Fruit fly (Drosophila melanogaster) whole organism, embryonic: Measurements from ENCODE around the gene Kr-h2.

Experiments
- Antp ChIP-seq: fragments of 200-800 bp; sonication (Bioruptor generic); optimal IDR thresholded peaks from 3 replicates; lab custom pipeline; 2016; ENCODE audit warnings: missing biosample characterization, missing genetic modification characterization
- BEAF-32 ChIP-seq: fragments of 200-800 bp; sonication (Bioruptor generic); optimal IDR thresholded peaks from 3 replicates; lab custom pipeline; 2017; ENCODE audit warnings: missing biosample characterization, missing genetic modification characterization, mild to moderate bottlenecking, moderate library complexity, missing genetic modification reagents
- CG10267 ChIP-seq: fragments of 200-800 bp; sonication (Bioruptor generic); optimal IDR thresholded peaks from 2 replicates; lab custom pipeline; 2018; ENCODE audit warnings: missing biosample characterization, mild to moderate bottlenecking, missing genetic modification characterization, moderate library complexity
- CG13123 ChIP-seq: fragments of 200-800 bp; sonication (Bioruptor generic); optimal IDR thresholded peaks from 2 replicates; lab custom pipeline; 2016; ENCODE audit warnings: missing biosample characterization, missing genetic modification characterization
- CG13775 ChIP-seq: fragments of 200-800 bp; sonication (Bioruptor generic); optimal IDR thresholded peaks from 3 replicates; lab custom pipeline; 2017; ENCODE audit warnings: missing biosample characterization, mild to moderate bottlenecking, missing genetic modification characterization
- CG14441 ChIP-seq: fragments of 200-800 bp; sonication (Bioruptor generic); IDR thresholded peaks from 2 replicates; pipeline ENCODE4 v1.3.6; 2022; ENCODE audit warnings: missing biosample characterization, missing genetic modification characterization
- CG1529 ChIP-seq: fragments of 200-800 bp; sonication (Bioruptor generic); optimal IDR thresholded peaks from 3 replicates; lab custom pipeline; 2018; ENCODE audit warnings: missing biosample characterization, missing genetic modification characterization
- CG16779 ChIP-seq: fragments of 200-800 bp; sonication (Bioruptor generic); IDR thresholded peaks from 2 replicates; pipeline ENCODE4 v1.3.6; 2022; ENCODE audit warnings: missing biosample characterization, missing genetic modification characterization
- CG17186 ChIP-seq: fragments of 200-800 bp; sonication (Bioruptor generic); optimal IDR thresholded peaks from 3 replicates; lab custom pipeline; 2017; ENCODE audit warnings: missing biosample characterization, missing genetic modification reagents, missing genetic modification characterization
- CG17385 ChIP-seq: fragments of 200-800 bp; sonication (Bioruptor generic); optimal IDR thresholded peaks from 3 replicates; lab custom pipeline; 2018; ENCODE audit warnings: missing biosample characterization, mild to moderate bottlenecking, missing genetic modification characterization
- CG17568 ChIP-seq: fragments of 200-800 bp; sonication (Bioruptor generic); optimal IDR thresholded peaks from 2 replicates; lab custom pipeline; 2018; ENCODE audit warnings: missing biosample characterization, mild to moderate bottlenecking, missing genetic modification characterization, moderate library complexity
- CG2116 ChIP-seq: fragments of 200-800 bp; sonication (Bioruptor generic); optimal IDR thresholded peaks from 3 replicates; lab custom pipeline; 2018; ENCODE audit warnings: missing biosample characterization, mild to moderate bottlenecking, missing genetic modification characterization
- CG2120 ChIP-seq: fragments of 200-800 bp; sonication (Bioruptor generic); optimal IDR thresholded peaks from 3 replicates; lab custom pipeline; 2016; ENCODE audit warnings: missing biosample characterization, missing genetic modification characterization
- CG2678 ChIP-seq: fragments of 200-800 bp; sonication (Bioruptor generic); optimal IDR thresholded peaks from 3 replicates; lab custom pipeline; 2019; ENCODE audit warnings: missing biosample characterization, mild to moderate bottlenecking, missing genetic modification characterization, moderate library complexity
- CG3065 ChIP-seq: fragments of 200-800 bp; sonication (Bioruptor generic); optimal IDR thresholded peaks from 2 replicates; lab custom pipeline; 2016; ENCODE audit warnings: missing biosample characterization, missing genetic modification characterization
- CG34376 ChIP-seq: fragments of 200-800 bp; sonication (Bioruptor generic); optimal IDR thresholded peaks from 2 replicates; lab custom pipeline; 2018; ENCODE audit warnings: missing biosample characterization, mild to moderate bottlenecking, missing genetic modification characterization
- CG3847 ChIP-seq: fragments of 200-800 bp; sonication (Bioruptor generic); IDR thresholded peaks from 2 replicates; pipeline ENCODE4 v1.3.6; 2022; ENCODE audit warnings: missing biosample characterization, missing genetic modification characterization
- CG42726 ChIP-seq: fragments of 200-800 bp; sonication (Bioruptor generic); IDR thresholded peaks from 2 replicates; pipeline ENCODE4 v1.3.6; 2022; ENCODE audit warnings: missing biosample characterization, missing genetic modification characterization; ENCODE audit not compliant: partially characterized antibody
- CG7839 ChIP-seq: fragments of 200-800 bp; sonication (Bioruptor generic); optimal IDR thresholded peaks from 3 replicates; lab custom pipeline; 2018; ENCODE audit warnings: missing biosample characterization, mild to moderate bottlenecking, missing genetic modification characterization, moderate library complexity
- CG8765 ChIP-seq: fragments of 200-800 bp; sonication (Bioruptor generic); IDR thresholded peaks from 2 replicates; pipeline ENCODE4 v1.3.6; 2022; ENCODE audit warnings: missing biosample characterization, missing genetic modification characterization
- CG9727 ChIP-seq: fragments of 200-800 bp; sonication (Bioruptor generic); optimal IDR thresholded peaks from 3 replicates; lab custom pipeline; 2017; ENCODE audit warnings: missing biosample characterization, mild to moderate bottlenecking, missing genetic modification characterization
- CG9932 ChIP-seq: fragments of 200-800 bp; sonication (Bioruptor generic); IDR thresholded peaks from 2 replicates; pipeline ENCODE4 v1.3.6; 2022; ENCODE audit warnings: missing biosample characterization, missing genetic modification characterization
- CHES-1-like ChIP-seq: fragments of 200-800 bp; sonication (Bioruptor generic); optimal IDR thresholded peaks from 2 replicates; lab custom pipeline; 2016; ENCODE audit warnings: missing biosample characterization, missing genetic modification characterization
- Fer3 ChIP-seq: fragments of 200-800 bp; sonication (Bioruptor generic); optimal IDR thresholded peaks from 2 replicates; lab custom pipeline; 2018; ENCODE audit warnings: missing biosample characterization, mild to moderate bottlenecking, missing genetic modification characterization, moderate library complexity
- Gug ChIP-seq: fragments of 200-800 bp; sonication (Bioruptor generic); IDR thresholded peaks from 4 replicates; pipeline ENCODE4 v1.3.6; 2022; ENCODE audit warnings: missing biosample characterization, missing genetic modification characterization
- H2.0 ChIP-seq: fragments of 200-800 bp; sonication (Bioruptor generic); IDR thresholded peaks from 2 replicates; pipeline ENCODE4 v1.3.6; 2022; ENCODE audit warnings: missing biosample characterization, missing genetic modification characterization
- Hand ChIP-seq: fragments of 200-800 bp; sonication (Bioruptor generic); optimal IDR thresholded peaks from 2 replicates; lab custom pipeline; 2017; ENCODE audit warnings: mild to moderate bottlenecking, missing biosample characterization, missing genetic modification reagents, missing genetic modification characterization
- Hmr ChIP-seq: fragments of 200-800 bp; sonication (Bioruptor generic); optimal IDR thresholded peaks from 3 replicates; lab custom pipeline; 2017; ENCODE audit warnings: mild to moderate bottlenecking, missing biosample characterization, missing genetic modification reagents, missing genetic modification characterization
- NC2β ChIP-seq: fragments of 200-800 bp; sonication (Bioruptor generic); optimal IDR thresholded peaks from 2 replicates; lab custom pipeline; 2016; ENCODE audit warnings: missing biosample characterization, missing genetic modification characterization
- Taf1 ChIP-seq: fragments of 200-800 bp; sonication (Bioruptor generic); IDR thresholded peaks from 2 replicates; pipeline ENCODE4 v1.3.6; 2022; ENCODE audit warnings: missing biosample characterization, missing genetic modification characterization
- ac ChIP-seq: fragments of 200-800 bp; sonication (Bioruptor generic); optimal IDR thresholded peaks from 3 replicates; lab custom pipeline; 2017; ENCODE audit warnings: missing biosample characterization, mild to moderate bottlenecking, missing genetic modification characterization
- ato ChIP-seq: fragments of 200-800 bp; sonication (Bioruptor generic); IDR thresholded peaks from 2 replicates; pipeline ENCODE4 v1.3.6; 2022; ENCODE audit warnings: missing biosample characterization, missing genetic modification characterization; ENCODE audit not compliant: partially characterized antibody
- cato ChIP-seq: fragments of 200-800 bp; sonication (Bioruptor generic); optimal IDR thresholded peaks from 2 replicates; lab custom pipeline; 2016; ENCODE audit warnings: missing biosample characterization, missing genetic modification characterization, borderline replicate concordance
- caup ChIP-seq: fragments of 200-800 bp; sonication (Bioruptor generic); optimal IDR thresholded peaks from 3 replicates; lab custom pipeline; 2017; ENCODE audit warnings: missing biosample characterization, mild to moderate bottlenecking, missing genetic modification characterization, moderate library complexity; ENCODE audit not compliant: severe bottlenecking
- crc ChIP-seq: fragments of 200-800 bp; sonication (Bioruptor generic); optimal IDR thresholded peaks from 2 replicates; lab custom pipeline; 2016; ENCODE audit warnings: missing biosample characterization, missing genetic modification characterization
- crp ChIP-seq, 2 experiments: fragments of 200-800 bp; sonication (Bioruptor generic); optimal IDR thresholded peaks; 2 replicates in 1 of 2; 3 replicates in 1 of 2; lab custom pipeline; 2017; ENCODE audit warnings: missing biosample characterization in 2 of 2, missing genetic modification characterization in 2 of 2, mild to moderate bottlenecking in 1 of 2, moderate library complexity in 1 of 2
- cwo ChIP-seq: fragments of 200-800 bp; sonication (Bioruptor generic); optimal IDR thresholded peaks from 3 replicates; lab custom pipeline; 2017; ENCODE audit warnings: missing biosample characterization, missing genetic modification characterization, mild to moderate bottlenecking, moderate library complexity, missing genetic modification reagents
- dan ChIP-seq: fragments of 200-800 bp; sonication (Bioruptor generic); IDR thresholded peaks from 2 replicates; pipeline ENCODE4 v1.3.6; 2022; ENCODE audit warnings: missing biosample characterization, missing genetic modification characterization
- disco-r ChIP-seq: fragments of 200-800 bp; sonication (Bioruptor generic); optimal IDR thresholded peaks from 2 replicates; lab custom pipeline; 2016; ENCODE audit warnings: missing biosample characterization, missing genetic modification characterization
- fd102C ChIP-seq: fragments of 200-800 bp; sonication (Bioruptor generic); optimal IDR thresholded peaks from 2 replicates; lab custom pipeline; 2018; ENCODE audit warnings: missing biosample characterization, mild to moderate bottlenecking, missing genetic modification characterization, moderate library complexity
- fu2 ChIP-seq: fragments of 200-800 bp; sonication (Bioruptor generic); optimal IDR thresholded peaks from 2 replicates; lab custom pipeline; 2016; ENCODE audit warnings: missing biosample characterization, missing genetic modification characterization
- gt ChIP-seq: fragments of 200-800 bp; sonication (Bioruptor generic); IDR thresholded peaks from 2 replicates; pipeline ENCODE4 v1.3.6; 2022; ENCODE audit warnings: missing biosample characterization, missing genetic modification characterization
- odd ChIP-seq: fragments of 200-800 bp; sonication (Bioruptor generic); optimal IDR thresholded peaks from 2 replicates; lab custom pipeline; 2017; ENCODE audit warnings: missing biosample characterization, mild to moderate bottlenecking, missing genetic modification characterization
- pan ChIP-seq, 4 experiments: fragments of >200 bp in 3 of 4; fragments of 200-800 bp in 1 of 4; sonication (Bioruptor generic) in 1 of 4; optimal IDR thresholded peaks in 3 of 4; IDR thresholded peaks in 1 of 4; 2 replicates each; pipeline versions ENCODE4 v1.3.6 to Lab custom; 2017 to 2022; ENCODE audit warnings: missing biosample characterization in 2 of 4, missing genetic modification characterization in 2 of 4, mixed read lengths in 1 of 4
- pita ChIP-seq: fragments of 200-800 bp; sonication (Bioruptor generic); optimal IDR thresholded peaks from 2 replicates; lab custom pipeline; 2017; ENCODE audit warnings: missing biosample characterization, mild to moderate bottlenecking, missing genetic modification characterization
- pzg ChIP-seq: fragments of 200-800 bp; sonication (Bioruptor generic); optimal IDR thresholded peaks from 3 replicates; lab custom pipeline; 2018; ENCODE audit warnings: missing biosample characterization, mild to moderate bottlenecking, missing genetic modification characterization, moderate library complexity
- slbo ChIP-seq: fragments of 200-800 bp; sonication (Bioruptor generic); IDR thresholded peaks from 2 replicates; pipeline ENCODE4 v1.3.6; 2022; ENCODE audit warnings: missing biosample characterization, missing genetic modification characterization
- ttk ChIP-seq: fragments of 200-800 bp; sonication (Bioruptor generic); IDR thresholded peaks from 2 replicates; pipeline ENCODE4 v2.1.2; 2022; ENCODE audit warnings: missing biosample characterization, missing genetic modification characterization

Kr-h2 gene

DNA sequence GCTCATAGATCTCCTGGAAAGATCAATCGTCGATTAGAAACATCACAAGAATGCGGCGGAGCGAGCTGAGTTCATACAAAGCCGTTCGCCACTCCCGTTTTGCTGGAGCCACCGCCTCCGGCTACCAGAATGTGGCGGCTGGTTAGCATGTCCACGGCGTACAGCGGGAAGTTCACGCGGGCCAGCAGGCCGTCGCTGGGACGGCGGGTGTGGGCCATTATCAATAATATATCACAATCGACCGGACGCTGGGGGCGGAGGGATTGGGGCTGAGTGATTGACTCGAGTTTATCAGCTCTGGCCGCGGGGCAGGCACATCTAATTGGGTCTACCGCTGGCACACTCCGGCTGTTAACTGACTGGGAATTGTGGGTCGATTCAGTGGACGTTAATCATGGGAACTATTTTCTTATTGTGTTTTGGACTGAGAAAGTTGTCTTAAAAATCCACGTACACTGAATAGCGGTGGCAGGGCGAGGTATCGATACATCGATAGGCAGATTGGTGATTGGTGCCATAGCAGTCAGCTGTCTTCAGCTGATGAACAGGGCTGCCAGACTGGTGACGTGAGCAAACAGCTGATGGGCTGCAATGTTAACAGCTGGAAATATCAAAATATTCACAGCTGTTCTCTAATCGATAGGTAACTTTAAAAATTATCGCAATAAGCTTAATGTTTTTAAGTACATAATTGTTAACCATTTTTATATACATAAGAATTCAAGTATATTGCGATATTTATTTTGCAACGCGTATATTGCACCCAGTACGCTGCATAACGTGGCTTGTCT, 27.9 kb downstream of the Kr-h2 start, which contains the start of gene CG9175 (continued):
- peak; percentile 89 for TF ChIP-seq CHES-1-like (GFP tag; lab: Kevin White, UChicago)
- TF ChIP-seq Antp (GFP tag; lab: Kevin White, UChicago): peak; percentile 39
- no peak for TF ChIP-seq cwo (GFP tag; lab: Kevin White, UChicago)
- TF ChIP-seq pan (optimal IDR thresholded peaks at IDR 0.05; lab: Kevin White, UChicago): no peak
- no peak for TF ChIP-seq pan (GFP tag; optimal IDR thresholded peaks at IDR 0.05 in 1 of 2, IDR thresholded peaks at IDR 0.05 in 1 of 2)
- TF ChIP-seq Hmr (GFP tag; lab: Kevin White, UChicago): no peak
- TF ChIP-seq CG2116 (GFP tag; lab: Kevin White, UChicago): peak; percentile 78
- peak; percentile 60 for TF ChIP-seq CG34376 (GFP tag; lab: Kevin White, UChicago)
- TF ChIP-seq crp (GFP tag; optimal IDR thresholded peaks at IDR 0.05; lab: Kevin White, UChicago): peak; percentile 100
- TF ChIP-seq CG17186 (GFP tag; lab: Kevin White, UChicago): peak; percentile 85
- peak; percentile 84 for TF ChIP-seq CG3847 (GFP tag; lab: Robert Waterston, UW)
- no peak; the same call in 3 of the 4 replicates for TF ChIP-seq Gug (GFP tag; lab: Robert Waterston, UW)
- peak; percentile 29 for TF ChIP-seq CG7839 (tag; lab: Kevin White, UChicago)
- TF ChIP-seq crc (GFP tag; lab: Kevin White, UChicago): no peak
- TF ChIP-seq dan: no peak
- TF ChIP-seq CG10267 (tag; lab: Kevin White, UChicago): peak; percentile 59
- TF ChIP-seq fu2 (GFP tag; lab: Kevin White, UChicago): no peak
- TF ChIP-seq Fer3 (tag; lab: Kevin White, UChicago): no peak
- TF ChIP-seq CG2120: peak; percentile 61
- peak; percentile 36 for TF ChIP-seq CG2678 (tag; lab: Kevin White, UChicago)
- TF ChIP-seq CG1529 (GFP tag; lab: Kevin White, UChicago): no peak
- TF ChIP-seq disco-r (GFP tag; lab: Kevin White, UChicago): no peak
- no peak for TF ChIP-seq CG8765 (GFP tag; lab: Robert Waterston, UW)
- TF ChIP-seq Taf1 (GFP tag; lab: Robert Waterston, UW): no peak
- no peak for TF ChIP-seq ac
- TF ChIP-seq CG9727: peak; percentile 38
- TF ChIP-seq pzg: peak; percentile 100
- TF ChIP-seq odd (GFP tag; lab: Kevin White, UChicago): no peak
- TF ChIP-seq BEAF-32 (GFP tag; lab: Kevin White, UChicago): peak; percentile 99
- 0 out of 2 replicates have a peak, but pooled peaks have one; percentile 32 for TF ChIP-seq slbo (GFP tag; lab: Robert Waterston, UW)
- TF ChIP-seq CG42726 (GFP tag; lab: Robert Waterston, UW): peak; percentile 99
- TF ChIP-seq CG16779 (GFP tag; lab: Robert Waterston, UW): no peak
- TF ChIP-seq CG3065 (GFP tag; lab: Kevin White, UChicago): no peak
- TF ChIP-seq cato (GFP tag; lab: Kevin White, UChicago): no peak
- peak; percentile 95 for TF ChIP-seq ato (GFP tag; lab: Robert Waterston, UW)
- no peak for TF ChIP-seq fd102C (GFP tag; lab: Kevin White, UChicago)
- peak; percentile 72 for TF ChIP-seq CG9932 (GFP tag; lab: Robert Waterston, UW)
- no peak for TF ChIP-seq gt (GFP tag; lab: Robert Waterston, UW)
- TF ChIP-seq NC2β (GFP tag; lab: Kevin White, UChicago): peak; percentile 73
- TF ChIP-seq CG17568 (GFP tag; lab: Kevin White, UChicago): no peak
- TF ChIP-seq CG14441 (GFP tag; lab: Robert Waterston, UW): no peak
- TF ChIP-seq Hand (GFP tag; lab: Kevin White, UChicago): no peak
- TF ChIP-seq CG13123 (GFP tag; lab: Kevin White, UChicago): no peak
- TF ChIP-seq H2.0 (GFP tag; lab: Robert Waterston, UW): no peak
- TF ChIP-seq CG13775 (GFP tag; lab: Kevin White, UChicago): peak; percentile 47
- no peak for TF ChIP-seq ttk (GFP tag; lab: Robert Waterston, UW)
- no peak for TF ChIP-seq pita
- TF ChIP-seq caup (GFP tag; lab: Kevin White, UChicago): peak; percentile 39
- no peak for TF ChIP-seq CG17385
